Fruit fly (Drosophila melanogaster): ENCODE results near the gene Nup98-96.
A peak's percentile ranks its signal among the peaks of the same experiment; 100 is the strongest.

The Nup98-96 gene

dm6 chr3R:23781466-23781935, at the start of gene Nup98-96, which contains the start of gene mbc:
Nup98-96 (minus strand) TSS chr3R:23781621.
mbc (plus strand) TSS chr3R:23781765.
- TF ChIP-seq CG17801 (GFP tag; optimal IDR thresholded peaks at IDR 0.05; ENCODE audit: partially characterized antibody), result peak; percentile 70

- no peak for TF ChIP-seq CG17801 (GFP tag; optimal IDR thresholded peaks at IDR 0.05; ENCODE audit: partially characterized antibody)
Measured at dm6 chr3R:23827093-23827492, 45.7 kb upstream of the Nup98-96 start.

dm6 chr3R:23823678-23824077, 42.3 kb upstream of the Nup98-96 start:
- TF ChIP-seq CG17801 (GFP tag; optimal IDR thresholded peaks at IDR 0.05; ENCODE audit: partially characterized antibody), result no peak

dm6 chr3R:23822969-23823368, 41.5 kb upstream of the Nup98-96 start:
- no peak for TF ChIP-seq CG17801 (GFP tag; optimal IDR thresholded peaks at IDR 0.05; ENCODE audit: partially characterized antibody)

dm6 chr3R:23820290-23820689, 38.9 kb upstream of the Nup98-96 start:
- no peak for TF ChIP-seq CG17801 (GFP tag; optimal IDR thresholded peaks at IDR 0.05; ENCODE audit: partially characterized antibody)

- peak; percentile 51 for TF ChIP-seq CG17801 (GFP tag; optimal IDR thresholded peaks at IDR 0.05; ENCODE audit: partially characterized antibody)
Measured at dm6 chr3R:23818879-23819408, 37.5 kb upstream of the Nup98-96 start, which contains the start of the genes CG33111 and eIF4G2. CG33111 (minus strand) TSS chr3R:23819237. eIF4G2 (minus strand) TSS chr3R:23819237.

dm6 chr3R:23817566-23818202, 36.3 kb upstream of the Nup98-96 start:
- TF ChIP-seq CG17801 (GFP tag; optimal IDR thresholded peaks at IDR 0.05; ENCODE audit: partially characterized antibody), result no peak

- TF ChIP-seq CG17801 (GFP tag; optimal IDR thresholded peaks at IDR 0.05; ENCODE audit: partially characterized antibody), result peak; percentile 30
Measured at dm6 chr3R:23803668-23804067, 22.2 kb upstream of the Nup98-96 start, which contains the start of gene CG34355. CG34355 (plus strand) TSS chr3R:23803859.

- no peak for TF ChIP-seq CG17801 (GFP tag; optimal IDR thresholded peaks at IDR 0.05; ENCODE audit: partially characterized antibody)
Measured at dm6 chr3R:23791491-23791890, 10.1 kb upstream of the Nup98-96 start.

- TF ChIP-seq CG17801 (GFP tag; optimal IDR thresholded peaks at IDR 0.05; ENCODE audit: partially characterized antibody), result peak; percentile 29
Measured at dm6 chr3R:23790483-23791175, 9.2 kb upstream of the Nup98-96 start.

dm6 chr3R:23789584-23789983, 8.2 kb upstream of the Nup98-96 start:
- TF ChIP-seq CG17801 (GFP tag; optimal IDR thresholded peaks at IDR 0.05; ENCODE audit: partially characterized antibody), result no peak

dm6 chr3R:23788406-23789021, 7.1 kb upstream of the Nup98-96 start:
- TF ChIP-seq CG17801 (GFP tag; optimal IDR thresholded peaks at IDR 0.05; ENCODE audit: partially characterized antibody), result no peak

- TF ChIP-seq CG17801 (GFP tag; optimal IDR thresholded peaks at IDR 0.05; ENCODE audit: partially characterized antibody), result no peak
Measured at dm6 chr3R:23787632-23787960, 6.2 kb upstream of the Nup98-96 start.

dm6 chr3R:23786768-23787631, 5.6 kb upstream of the Nup98-96 start:
- TF ChIP-seq CG17801 (GFP tag; optimal IDR thresholded peaks at IDR 0.05; ENCODE audit: partially characterized antibody), result peak; percentile 77

Data from ovary, adult (tissue).